Worm (Caenorhabditis elegans) whole organism, midembryonic: ENCODE data around the gene nmad-1.

ENCODE experiments used
- flt-1 ChIP-seq: fragments of 200-800 bp; sonication (Bioruptor generic); IDR thresholded peaks from 2 replicates; pipeline ENCODE4 v1.3.6; 2022; ENCODE audit warnings: missing genetic modification characterization, missing compliant biosample characterization
- med-1 ChIP-seq: sonication (generic microtip); optimal IDR thresholded peaks from 2 replicates; lab custom pipeline; 2017; ENCODE audit warnings: missing genetic modification characterization, mild to moderate bottlenecking, missing compliant biosample characterization, antibody characterized with exemption, missing genetic modification reagents; ENCODE audit not compliant: insufficient read depth
- ztf-23 ChIP-seq: fragments of 200-800 bp; sonication (Bioruptor generic); IDR thresholded peaks from 2 replicates; pipeline ENCODE4 v1.3.6; 2022; ENCODE audit warnings: missing genetic modification reagents, missing genetic modification characterization, missing compliant biosample characterization
- ztf-29 ChIP-seq: fragments of 200-800 bp; sonication (Bioruptor generic); IDR thresholded peaks from 2 replicates; pipeline ENCODE4 v1.3.6; 2022; ENCODE audit warnings: missing genetic modification reagents, missing genetic modification characterization, missing compliant biosample characterization

- TF ChIP-seq flt-1 (GFP tag; lab: Robert Waterston, UW): no peak
- TF ChIP-seq ztf-29 (GFP tag; lab: Robert Waterston, UW): no peak
- no peak for TF ChIP-seq med-1
- TF ChIP-seq ztf-23 (GFP tag; lab: Robert Waterston, UW): no peak
These were observed 8.4 kb downstream of the nmad-1 start for ce11 chrIII:5546309-5546708.
